Worm (Caenorhabditis elegans) whole organism, L2 larva: ENCODE measurements around the gene cyp-13A10.

ENCODE experiments used
- R02D3.7 ChIP-seq: fragments of 150-350 bp; optimal IDR thresholded peaks from 2 replicates; lab custom pipeline; 2014; ENCODE audit warnings: missing biosample characterization, missing genetic modification characterization
- alr-1 ChIP-seq: fragments of 150-350 bp; optimal IDR thresholded peaks from 2 replicates; lab custom pipeline; 2014; ENCODE audit warnings: missing biosample characterization, missing genetic modification characterization
- ceh-82 ChIP-seq: fragments of 150-350 bp; optimal IDR thresholded peaks from 2 replicates; lab custom pipeline; 2014; ENCODE audit warnings: missing biosample characterization, missing genetic modification characterization
- egl-27 ChIP-seq: sonication (generic microtip); optimal IDR thresholded peaks from 3 replicates; lab custom pipeline; 2017; ENCODE audit warnings: missing biosample characterization, missing genetic modification reagents, missing genetic modification characterization
- fos-1 ChIP-seq: fragments of 150-350 bp; optimal IDR thresholded peaks from 2 replicates; lab custom pipeline; 2014; ENCODE audit warnings: missing biosample characterization, missing genetic modification characterization
- lin-13 ChIP-seq: fragments of 150-350 bp; optimal IDR thresholded peaks from 2 replicates; lab custom pipeline; 2014; ENCODE audit warnings: missing biosample characterization, missing genetic modification reagents, missing genetic modification characterization
- lsy-2 ChIP-seq, 2 experiments: fragments of 150-350 bp in 1 of 2; sonication (generic microtip) in 1 of 2; optimal IDR thresholded peaks; 2 replicates each; lab custom pipeline; 2014 to 2017; ENCODE audit warnings: missing biosample characterization in 2 of 2, missing genetic modification characterization in 2 of 2
- mab-5 ChIP-seq: fragments of 150-350 bp; optimal IDR thresholded peaks from 2 replicates; lab custom pipeline; 2014; ENCODE audit warnings: missing biosample characterization, missing genetic modification characterization
- nhr-12 ChIP-seq: fragments of 150-350 bp; optimal IDR thresholded peaks from 2 replicates; lab custom pipeline; 2014; ENCODE audit warnings: missing biosample characterization, missing genetic modification characterization
- skn-1 ChIP-seq: sonication (generic microtip); optimal IDR thresholded peaks from 2 replicates; lab custom pipeline; 2017; ENCODE audit warnings: missing biosample characterization, missing genetic modification characterization
- unc-62 ChIP-seq: fragments of 150-350 bp; optimal IDR thresholded peaks from 2 replicates; lab custom pipeline; 2014; ENCODE audit warnings: missing biosample characterization, missing genetic modification reagents, missing genetic modification characterization
- ztf-1 ChIP-seq: fragments of 200-800 bp; sonication (Bioruptor generic); conservative IDR thresholded peaks from 2 replicates; pipeline ENCODE4 v1.3.6; 2022; ENCODE audit warnings: missing genetic modification characterization, missing compliant biosample characterization

DNA sequence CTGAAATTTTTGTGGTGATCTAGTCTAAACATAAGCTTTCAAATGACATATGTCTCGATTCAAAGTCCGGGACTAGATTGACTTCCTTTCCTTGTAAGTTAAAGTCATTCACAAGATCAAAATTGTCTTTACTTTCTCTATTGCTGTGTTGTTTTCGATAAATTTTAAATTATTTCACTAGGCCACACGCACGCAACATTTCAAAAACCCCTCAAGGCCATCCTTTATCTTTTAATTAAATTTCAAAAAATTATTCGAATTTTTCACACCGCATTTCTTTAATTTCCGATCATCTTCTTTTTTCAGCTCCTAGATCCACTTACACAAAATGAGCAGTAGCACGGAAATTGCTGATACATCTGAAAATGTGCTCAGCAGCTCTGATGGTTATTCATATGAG lies 26.4 kb downstream of the cyp-13A10 start, which contains the start of gene ZK1307.7:
- no peak for TF ChIP-seq ceh-82 (tag; lab: Kevin White, UChicago)
- TF ChIP-seq mab-5 (tag; lab: Kevin White, UChicago) = no peak
- no peak for TF ChIP-seq lin-13 (GFP tag; lab: Kevin White, UChicago)
- no peak for TF ChIP-seq ztf-1
- TF ChIP-seq nhr-12 (tag; lab: Kevin White, UChicago) = no peak
- no peak for TF ChIP-seq fos-1 (tag; lab: Kevin White, UChicago)
- TF ChIP-seq unc-62 = no peak
- TF ChIP-seq R02D3.7 = no peak
- TF ChIP-seq alr-1 (tag; lab: Kevin White, UChicago) = no peak
- TF ChIP-seq lsy-2 (tag; optimal IDR thresholded peaks at IDR 0.05; lab: Kevin White, UChicago) = no peak
- TF ChIP-seq skn-1 (tag; lab: Kevin White, UChicago) = no peak
- TF ChIP-seq egl-27 = no peak
